Fruit fly (Drosophila melanogaster) whole organism, pupa: ENCODE data around the gene CG9356.

Source experiments
- CG12605 ChIP-seq: fragments of 200-800 bp; sonication (Bioruptor generic); IDR thresholded peaks from 2 replicates; pipeline ENCODE4 v1.3.6; 2022; ENCODE audit warnings: missing biosample characterization, missing genetic modification characterization
- CG32121 ChIP-seq: fragments of 200-800 bp; sonication (Bioruptor generic); IDR thresholded peaks from 2 replicates; pipeline ENCODE4 v1.3.6; 2022; ENCODE audit warnings: missing biosample characterization, missing genetic modification characterization
- CG4496 ChIP-seq: fragments of 200-800 bp; sonication (Bioruptor generic); IDR thresholded peaks from 3 replicates; pipeline ENCODE4 v1.3.6; 2022; ENCODE audit warnings: missing biosample characterization, missing genetic modification characterization
- Ets98B ChIP-seq: fragments of 200-800 bp; sonication (Bioruptor generic); IDR thresholded peaks from 2 replicates; pipeline ENCODE4 v1.3.6; 2022; ENCODE audit warnings: missing biosample characterization, missing genetic modification characterization
- gl ChIP-seq: fragments of 200-800 bp; sonication (Bioruptor generic); optimal IDR thresholded peaks from 2 replicates; lab custom pipeline; 2018; ENCODE audit warnings: missing biosample characterization, mild to moderate bottlenecking, missing genetic modification characterization

- no peak for TF ChIP-seq CG12605 (GFP tag; lab: Robert Waterston, UW)
- no peak for TF ChIP-seq CG4496
- TF ChIP-seq gl = no peak
- TF ChIP-seq CG32121 (GFP tag; lab: Robert Waterston, UW) = no peak
- no peak for TF ChIP-seq Ets98B (GFP tag; lab: Robert Waterston, UW)
These were observed 15.7 kb downstream of the CG9356 start for dm6 chr3R:9388321-9388720.
